Worm (Caenorhabditis elegans) whole organism, early embryonic: ENCODE measurements around the gene mxl-3.

Experiments used
- F13C5.2 ChIP-seq: sonication (generic microtip); optimal IDR thresholded peaks from 2 replicates; lab custom pipeline; 2017; ENCODE audit warnings: mild to moderate bottlenecking, missing genetic modification characterization, inconsistent platforms, missing compliant biosample characterization
- ama-1 ChIP-seq: fragments of 150-350 bp; optimal IDR thresholded peaks from 2 replicates; lab custom pipeline; 2014
- ceh-36 ChIP-seq: sonication (generic microtip); optimal IDR thresholded peaks from 2 replicates; lab custom pipeline; 2016; ENCODE audit warnings: missing genetic modification characterization, inconsistent platforms, missing compliant biosample characterization
- ets-7 ChIP-seq: sonication (generic microtip); optimal IDR thresholded peaks from 2 replicates; lab custom pipeline; 2016; ENCODE audit warnings: missing genotype, missing genetic modification characterization, missing compliant biosample characterization
- flt-1 ChIP-seq: fragments of 200-800 bp; sonication (Bioruptor generic); IDR thresholded peaks from 2 replicates; pipeline ENCODE4 v1.3.6; 2022; ENCODE audit warnings: missing genetic modification characterization, missing compliant biosample characterization
- hmbx-1 ChIP-seq: sonication (generic microtip); optimal IDR thresholded peaks from 2 replicates; lab custom pipeline; 2016; ENCODE audit warnings: mild to moderate bottlenecking, missing genetic modification characterization, missing compliant biosample characterization
- hmg-4 ChIP-seq: fragments of 200-800 bp; sonication (Bioruptor generic); optimal IDR thresholded peaks from 2 replicates; lab custom pipeline; 2018; ENCODE audit warnings: mild to moderate bottlenecking, missing genetic modification characterization, missing compliant biosample characterization
- pes-1 ChIP-seq: fragments of 200-800 bp; sonication (Bioruptor generic); IDR thresholded peaks from 2 replicates; pipeline ENCODE4 v1.3.6; 2022; ENCODE audit warnings: missing genetic modification reagents, missing genetic modification characterization, missing compliant biosample characterization
- sea-1 ChIP-seq: fragments of 200-800 bp; sonication (Bioruptor generic); conservative IDR thresholded peaks from 2 replicates; pipeline ENCODE4 v1.3.6; 2022; ENCODE audit warnings: missing genetic modification characterization, missing compliant biosample characterization

- no peak for TF ChIP-seq ama-1 (lab: Kevin White, UChicago)
- no peak for TF ChIP-seq ets-7
- TF ChIP-seq flt-1 (GFP tag; lab: Robert Waterston, UW): no peak
- no peak for TF ChIP-seq sea-1
- no peak for TF ChIP-seq pes-1 (GFP tag; lab: Robert Waterston, UW)
- no peak for TF ChIP-seq hmbx-1 (tag; lab: Kevin White, UChicago)
- no peak for TF ChIP-seq hmg-4 (GFP tag; lab: Kevin White, UChicago)
- no peak for TF ChIP-seq ceh-36 (tag; lab: Kevin White, UChicago)
- no peak for TF ChIP-seq F13C5.2 (tag; lab: Kevin White, UChicago)
These were observed 16.8 kb downstream of the mxl-3 start, which contains the start of gene F46G10.4 for ce11 chrX:13333835-13334234.
